Fruit fly (Drosophila melanogaster) whole organism, larva: ENCODE data around the gene PpD3.

Experiments used
- noc ChIP-seq: fragments of 200-800 bp; sonication (Bioruptor generic); optimal IDR thresholded peaks from 3 replicates; lab custom pipeline; 2019; ENCODE audit warnings: missing biosample characterization, mild to moderate bottlenecking, missing genetic modification characterization, moderate library complexity

The PpD3 gene

DNA sequence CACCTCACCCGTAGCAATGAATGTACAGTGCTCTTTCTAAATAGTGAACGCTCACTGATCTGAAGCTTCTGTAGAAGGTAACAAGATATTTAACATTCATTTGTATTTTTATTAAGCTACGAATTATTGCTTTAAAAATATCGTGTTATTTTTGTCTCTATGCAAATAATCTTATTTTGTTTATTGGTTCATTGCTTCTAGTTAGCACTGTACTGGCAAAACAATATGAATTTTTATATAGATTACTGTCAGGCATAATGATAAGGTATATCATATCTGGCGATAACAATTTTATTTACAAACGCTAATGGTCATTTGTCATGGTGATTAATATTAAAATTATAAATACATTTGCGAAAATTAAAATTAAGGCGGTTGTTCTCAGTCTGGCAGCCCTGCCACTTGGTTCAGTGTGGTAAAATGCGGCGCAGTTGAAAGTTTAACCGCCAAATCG is 23.9 kb downstream of the PpD3 start, which contains the start of gene CG9471:
Gene CG9471 (minus strand): TSS at position 24 of the 454 bp plus-strand sequence.
- TF ChIP-seq noc (tag; lab: Kevin White, UChicago): peak; percentile 97

DNA sequence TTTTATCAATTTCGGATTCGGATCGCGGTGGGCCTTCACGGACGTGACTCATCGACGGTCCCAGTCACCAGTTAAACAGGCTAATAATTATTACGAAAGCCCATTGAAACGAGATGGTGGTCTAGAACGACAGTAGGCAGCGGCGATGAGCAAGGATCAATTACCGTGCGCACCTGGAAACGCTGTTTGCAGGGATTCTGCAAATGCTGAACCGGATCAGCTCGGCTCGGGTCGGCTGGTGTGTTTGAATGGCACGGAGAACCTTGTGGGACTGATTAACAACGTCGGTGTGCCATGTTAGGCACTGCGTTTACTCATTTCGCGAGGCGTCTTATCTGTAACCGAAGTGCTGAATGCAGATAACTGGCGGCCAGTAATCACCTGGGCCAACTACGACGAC is 26.5 kb downstream of the PpD3 start, which contains the start of gene Whamy:
Gene Whamy (minus strand): TSS at position 273 of the 400 bp plus-strand sequence.
- TF ChIP-seq noc (tag; lab: Kevin White, UChicago): peak; percentile 73

DNA sequence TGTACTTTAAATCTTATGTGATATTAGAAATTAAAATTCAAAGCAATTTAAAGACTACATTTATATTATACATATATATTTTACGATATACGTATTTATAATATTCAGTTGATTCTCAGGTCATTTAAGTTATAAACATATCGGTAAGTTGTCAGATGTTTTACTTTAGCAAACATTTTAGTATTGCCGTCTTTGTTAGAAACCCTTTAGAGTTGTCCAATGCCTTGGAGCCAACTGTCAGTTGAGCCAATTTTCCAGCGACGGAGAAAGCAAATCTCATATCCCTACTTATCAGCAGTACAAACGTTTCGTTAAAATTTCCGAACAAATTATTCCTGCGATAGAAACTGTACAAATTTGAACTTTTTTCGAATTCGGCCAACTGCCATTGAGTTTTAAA is 27.1 kb downstream of the PpD3 start, which contains the start of gene topi:
Gene topi (plus strand): TSS at position 301 of the 400 bp plus-strand sequence.
- TF ChIP-seq noc (tag; lab: Kevin White, UChicago): no peak

DNA sequence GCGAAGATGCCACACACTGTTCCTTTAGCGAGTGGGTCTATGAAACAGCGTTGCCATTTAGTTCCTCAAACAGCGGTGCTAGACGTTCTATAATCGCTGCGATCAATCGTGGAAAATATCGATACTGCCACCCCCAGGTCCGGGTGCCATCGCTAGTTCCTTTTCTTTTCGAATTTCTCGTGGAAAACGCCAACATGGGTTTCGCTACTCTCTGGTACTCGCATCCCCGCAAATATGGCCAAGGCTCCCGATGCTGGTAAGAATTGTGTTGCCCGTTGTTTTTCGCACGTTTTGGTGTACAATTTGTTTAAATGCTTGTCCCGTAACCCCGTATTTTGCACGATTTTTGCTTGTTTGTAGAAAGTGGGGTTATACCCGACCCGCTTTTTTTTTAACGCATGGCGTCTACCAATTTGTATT is 30.3 kb downstream of the PpD3 start, which contains the start of gene RpS29:
Gene RpS29 (plus strand): TSS at position 102 of the 420 bp plus-strand sequence.
- peak; percentile 73 for TF ChIP-seq noc (tag; lab: Kevin White, UChicago)

DNA sequence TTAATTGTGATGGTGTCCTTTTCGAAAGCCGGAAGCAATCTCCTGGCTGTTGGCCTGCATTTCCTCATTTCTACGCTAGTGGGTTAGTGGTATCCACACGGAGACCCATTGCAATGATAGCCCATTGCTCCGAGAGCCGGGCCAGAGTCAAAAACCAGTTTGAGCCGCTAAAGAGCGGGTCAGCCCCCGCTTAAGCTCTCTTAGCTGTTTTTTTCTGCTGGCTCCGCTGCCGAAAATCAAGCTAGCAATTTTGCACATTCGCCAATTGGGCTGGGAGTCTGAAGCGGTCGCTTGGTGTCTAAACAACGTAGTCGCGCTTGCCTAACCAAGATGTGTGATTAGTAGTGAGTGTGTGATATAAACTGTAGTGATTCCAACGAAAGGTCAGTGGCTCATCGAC is 32.1 kb downstream of the PpD3 start, which contains the start of gene CG12947:
Gene CG12947 (plus strand): TSS at position 301 of the 400 bp plus-strand sequence.
- TF ChIP-seq noc (tag; lab: Kevin White, UChicago): no peak

DNA sequence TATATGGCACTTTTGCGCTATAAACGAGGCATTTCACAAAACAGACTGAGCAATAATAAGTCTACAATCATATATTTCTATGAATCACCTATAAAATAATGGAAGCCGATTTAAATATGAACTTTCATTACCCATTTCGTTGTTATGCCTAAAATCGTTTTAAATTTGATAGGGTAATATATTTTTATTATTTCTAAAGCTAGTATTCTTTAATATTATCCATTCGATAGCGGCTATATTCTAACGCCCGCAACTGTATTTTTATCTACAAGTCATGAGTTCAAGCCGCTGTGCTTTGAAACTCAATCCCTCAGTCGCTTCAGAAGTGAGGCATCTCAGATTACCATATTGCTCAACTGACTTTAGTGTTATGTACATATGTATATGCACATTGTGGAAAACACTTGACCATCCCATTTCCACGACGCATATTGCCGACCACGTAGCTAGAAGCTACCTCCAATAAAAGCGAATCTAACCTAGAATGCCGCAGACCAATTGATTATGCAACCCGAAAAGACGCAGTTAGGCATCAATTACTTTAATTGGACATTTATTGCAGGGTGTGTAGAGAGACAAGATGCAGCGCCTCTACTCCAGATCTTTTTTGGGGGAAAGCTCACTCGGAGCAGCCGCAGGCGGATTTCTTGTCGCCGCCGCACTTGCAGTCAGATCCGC is 35.7 kb downstream of the PpD3 start:
- TF ChIP-seq noc (tag; lab: Kevin White, UChicago): no peak

DNA sequence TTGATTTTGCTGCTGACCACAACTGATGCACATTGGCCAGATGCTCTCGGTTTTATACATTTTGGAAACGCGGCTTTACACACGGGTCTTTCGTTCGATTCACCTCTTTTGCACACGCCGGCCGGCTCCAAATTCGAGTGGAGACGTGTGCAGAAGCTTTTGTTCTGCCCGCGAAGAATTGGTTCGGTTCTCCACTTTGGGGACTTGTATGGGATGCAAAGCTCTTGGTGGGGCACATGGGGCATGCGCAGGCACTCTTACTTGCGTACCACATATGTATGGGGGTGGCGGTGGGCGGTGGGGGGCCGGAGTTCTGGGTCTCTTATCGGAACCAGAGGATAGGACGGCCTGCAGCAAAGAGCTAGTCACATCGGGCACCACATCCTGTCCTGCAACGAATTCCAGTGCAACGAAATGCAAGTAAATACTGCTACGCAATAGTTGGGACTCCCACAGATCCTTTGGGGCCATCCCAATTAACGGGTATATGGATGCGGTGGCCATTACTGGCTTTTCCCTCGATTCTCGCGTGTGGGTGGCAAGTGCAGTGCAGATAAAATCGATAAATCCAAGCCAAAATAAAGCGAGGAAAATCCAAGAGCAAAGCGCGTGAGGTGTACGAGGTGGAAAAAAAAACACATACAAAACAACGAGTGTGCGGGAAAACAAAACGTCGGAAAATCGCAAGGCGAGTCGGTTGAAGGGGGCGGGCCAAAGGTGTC is 36.8 kb downstream of the PpD3 start, which contains the start of the genes MtnA and CG8500:
Gene MtnA (minus strand): TSS at position 30 of the 722 bp plus-strand sequence.
Gene CG8500 (plus strand): TSS at position 313 of the 722 bp plus-strand sequence.
- no peak for TF ChIP-seq noc (tag; lab: Kevin White, UChicago)

DNA sequence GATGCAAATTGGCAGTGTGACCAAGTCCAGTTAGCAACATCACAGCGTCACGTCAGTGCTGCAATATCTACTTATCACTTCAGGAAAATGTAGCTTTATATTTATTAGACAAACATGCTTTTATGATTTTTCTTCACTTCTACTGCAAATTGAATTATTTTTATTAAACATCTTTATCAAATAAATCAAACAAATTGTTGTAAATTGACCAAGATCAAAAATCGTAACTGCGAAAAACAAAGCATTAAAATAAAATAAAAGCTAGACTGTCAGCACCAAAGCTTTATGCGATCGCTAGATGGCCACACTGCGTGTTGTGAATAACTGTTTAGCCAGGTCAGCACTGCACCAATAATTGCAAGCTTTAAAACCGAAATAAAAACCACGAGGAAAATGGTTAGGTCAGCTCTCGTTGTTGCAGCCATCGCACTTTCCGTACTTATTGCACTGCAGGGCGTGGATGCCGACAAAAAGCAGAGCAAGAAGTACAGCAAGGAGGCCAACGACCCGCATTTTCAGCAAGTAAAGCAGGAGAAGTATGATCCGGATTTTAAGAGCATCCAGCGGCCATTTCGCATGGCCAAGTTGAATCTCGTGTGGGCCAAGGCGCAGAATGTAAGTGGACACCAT is 43.6 kb downstream of the PpD3 start, which contains the start of the genes CG12945 and CG8507:
Gene CG12945 (minus strand): TSS at position 45 of the 630 bp plus-strand sequence.
Gene CG8507 (plus strand): TSS at position 307 of the 630 bp plus-strand sequence.
- TF ChIP-seq noc (tag; lab: Kevin White, UChicago): peak; percentile 50

DNA sequence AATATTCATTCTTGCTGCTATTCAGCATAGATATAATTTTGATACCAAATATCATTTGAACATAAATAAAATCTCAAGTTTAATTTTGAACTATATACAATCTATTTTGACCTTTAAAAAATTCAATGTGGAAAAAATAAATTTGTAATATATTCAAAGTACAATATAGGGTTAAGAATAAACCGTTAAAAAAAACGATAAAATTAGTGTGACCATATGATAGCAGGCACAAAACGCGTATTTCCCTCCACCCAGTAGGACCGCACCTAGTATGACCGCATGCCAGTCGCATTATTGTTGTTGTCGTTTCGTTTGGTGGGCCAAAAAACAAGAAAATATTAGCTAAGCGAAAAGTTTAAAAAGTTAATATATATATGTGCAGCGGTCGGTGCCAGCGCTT is 45.3 kb downstream of the PpD3 start, which contains the start of gene CG8516:
Gene CG8516 (plus strand): TSS at position 278 of the 400 bp plus-strand sequence.
- no peak for TF ChIP-seq noc (tag; lab: Kevin White, UChicago)
